Fruit fly (Drosophila melanogaster) whole organism, embryonic: ENCODE measurements around the gene CG32147.
A peak's percentile ranks its signal among the peaks of the same experiment; 100 is the strongest.

Experiments
- CG10209 ChIP-seq: fragments of 200-800 bp; sonication (Bioruptor generic); optimal IDR thresholded peaks from 3 replicates; lab custom pipeline; 2017; ENCODE audit warnings: missing biosample characterization, mild to moderate bottlenecking, missing genetic modification characterization, missing genetic modification reagents
- CG17186 ChIP-seq: fragments of 200-800 bp; sonication (Bioruptor generic); optimal IDR thresholded peaks from 3 replicates; lab custom pipeline; 2017; ENCODE audit warnings: missing biosample characterization, missing genetic modification reagents, missing genetic modification characterization
- CG17359 ChIP-seq: fragments of 200-800 bp; sonication (Bioruptor generic); optimal IDR thresholded peaks from 3 replicates; lab custom pipeline; 2018; ENCODE audit warnings: missing biosample characterization, mild to moderate bottlenecking, missing genetic modification characterization, moderate library complexity
- CG17612 ChIP-seq: fragments of 200-800 bp; sonication (Bioruptor generic); IDR thresholded peaks from 2 replicates; pipeline ENCODE4 v1.3.6; 2022; ENCODE audit warnings: missing biosample characterization, missing genetic modification characterization
- CG18262 ChIP-seq: fragments of 200-800 bp; optimal IDR thresholded peaks from 3 replicates; lab custom pipeline; 2019; ENCODE audit warnings: missing biosample characterization, mild to moderate bottlenecking, missing genetic modification characterization, moderate library complexity
- CG2129 ChIP-seq: fragments of 200-800 bp; sonication (Bioruptor generic); IDR thresholded peaks from 2 replicates; pipeline ENCODE4 v1.3.6; 2022; ENCODE audit warnings: missing biosample characterization, missing genetic modification characterization; ENCODE audit not compliant: partially characterized antibody
- CG30020 ChIP-seq: fragments of 200-800 bp; optimal IDR thresholded peaks from 2 replicates; lab custom pipeline; 2019; ENCODE audit warnings: missing biosample characterization, mild to moderate bottlenecking, missing genetic modification characterization, moderate library complexity
- CG31441 ChIP-seq: fragments of 200-800 bp; sonication (Bioruptor generic); IDR thresholded peaks from 2 replicates; pipeline ENCODE4 v1.3.6; 2022; ENCODE audit warnings: missing biosample characterization, missing genetic modification characterization
- CG43689 ChIP-seq: fragments of 200-800 bp; sonication (Bioruptor generic); IDR thresholded peaks from 2 replicates; pipeline ENCODE4 v1.3.6; 2022; ENCODE audit warnings: missing biosample characterization, missing genetic modification characterization
- CG4617 ChIP-seq: fragments of 200-800 bp; sonication (Bioruptor generic); optimal IDR thresholded peaks from 3 replicates; lab custom pipeline; 2016; ENCODE audit warnings: missing biosample characterization, missing genetic modification characterization, borderline replicate concordance
- CG4820 ChIP-seq: fragments of 200-800 bp; sonication (Bioruptor generic); optimal IDR thresholded peaks from 3 replicates; lab custom pipeline; 2016; ENCODE audit warnings: missing biosample characterization, missing genetic modification characterization
- Dll ChIP-seq: fragments of 200-800 bp; sonication (Bioruptor generic); IDR thresholded peaks from 4 replicates; pipeline ENCODE4 v1.3.6; 2022; ENCODE audit warnings: missing biosample characterization, missing genetic modification characterization; ENCODE audit not compliant: partially characterized antibody
- Doc3 ChIP-seq: fragments of 200-800 bp; sonication (Bioruptor generic); IDR thresholded peaks from 3 replicates; pipeline ENCODE4 v1.3.6; 2022; ENCODE audit warnings: missing biosample characterization, missing genetic modification characterization; ENCODE audit not compliant: partially characterized antibody
- E2f2 ChIP-seq: fragments of 200-800 bp; sonication (Bioruptor generic); IDR thresholded peaks from 2 replicates; pipeline ENCODE4 v1.3.6; 2022; ENCODE audit warnings: missing biosample characterization, missing genetic modification characterization
- Eip74EF ChIP-seq, 2 experiments: fragments of 200-800 bp in 1 of 2; fragments of >200 bp in 1 of 2; sonication (Bioruptor generic) in 1 of 2; optimal IDR thresholded peaks; 2 replicates each; lab custom pipeline; 2017 to 2019; ENCODE audit warnings: missing biosample characterization in 2 of 2, missing genetic modification characterization in 2 of 2, mild to moderate bottlenecking in 1 of 2, moderate library complexity in 1 of 2
- Ets65A ChIP-seq: fragments of 200-800 bp; sonication (Bioruptor generic); peaks from one replicate; lab custom pipeline; 2016; ENCODE audit warnings: missing biosample characterization, missing genetic modification characterization
- Ets97D ChIP-seq: fragments of 200-800 bp; sonication (Bioruptor generic); optimal IDR thresholded peaks from 3 replicates; lab custom pipeline; 2016; ENCODE audit warnings: missing biosample characterization, missing genetic modification characterization
- GATAe ChIP-seq: fragments of 200-800 bp; sonication (Bioruptor generic); conservative IDR thresholded peaks from 2 replicates; pipeline ENCODE4 v1.3.6; 2022; ENCODE audit warnings: missing biosample characterization, missing genetic modification characterization
- Gug ChIP-seq: fragments of 200-800 bp; sonication (Bioruptor generic); IDR thresholded peaks from 4 replicates; pipeline ENCODE4 v1.3.6; 2022; ENCODE audit warnings: missing biosample characterization, missing genetic modification characterization
- HLH4C ChIP-seq: fragments of 200-800 bp; sonication (Bioruptor generic); IDR thresholded peaks from 3 replicates; pipeline ENCODE4 v1.3.6; 2022; ENCODE audit warnings: missing biosample characterization, missing genetic modification characterization; ENCODE audit not compliant: partially characterized antibody
- Hmr ChIP-seq: fragments of 200-800 bp; sonication (Bioruptor generic); optimal IDR thresholded peaks from 3 replicates; lab custom pipeline; 2017; ENCODE audit warnings: mild to moderate bottlenecking, missing biosample characterization, missing genetic modification reagents, missing genetic modification characterization
- MESR4 ChIP-seq: fragments of 200-800 bp; sonication (Bioruptor generic); optimal IDR thresholded peaks from 2 replicates; lab custom pipeline; 2018; ENCODE audit warnings: missing biosample characterization, mild to moderate bottlenecking, missing genetic modification characterization, moderate library complexity
- Mrtf ChIP-seq: fragments of 200-800 bp; sonication (Bioruptor generic); IDR thresholded peaks from 3 replicates; pipeline ENCODE4 v1.3.6; 2022; ENCODE audit warnings: missing biosample characterization, missing genetic modification characterization
- Neu2 ChIP-seq: fragments of 200-800 bp; sonication (Bioruptor generic); optimal IDR thresholded peaks from 3 replicates; lab custom pipeline; 2016; ENCODE audit warnings: missing biosample characterization, missing genetic modification characterization, borderline replicate concordance
- Nf-YB ChIP-seq: fragments of 200-800 bp; sonication (Bioruptor generic); optimal IDR thresholded peaks from 3 replicates; lab custom pipeline; 2019; ENCODE audit warnings: missing biosample characterization, mild to moderate bottlenecking, missing genetic modification characterization, moderate library complexity
- Sry-β ChIP-seq: fragments of 200-800 bp; sonication (Bioruptor generic); optimal IDR thresholded peaks from 2 replicates; lab custom pipeline; 2018; ENCODE audit warnings: missing biosample characterization, mild to moderate bottlenecking, missing genetic modification characterization, moderate library complexity
- amos ChIP-seq: fragments of 200-800 bp; sonication (Bioruptor generic); IDR thresholded peaks from 2 replicates; pipeline ENCODE4 v1.3.6; 2022; ENCODE audit warnings: missing biosample characterization, missing genetic modification characterization; ENCODE audit not compliant: partially characterized antibody
- cg ChIP-seq: fragments of 200-800 bp; sonication (Bioruptor generic); optimal IDR thresholded peaks from 3 replicates; lab custom pipeline; 2019; ENCODE audit warnings: missing biosample characterization, mild to moderate bottlenecking, missing genetic modification characterization, moderate library complexity
- croc ChIP-seq: fragments of 200-800 bp; sonication (Bioruptor generic); conservative IDR thresholded peaks from 3 replicates; pipeline ENCODE4 v1.3.6; 2022; ENCODE audit warnings: missing biosample characterization, missing genetic modification characterization
- dm ChIP-seq: fragments of 200-800 bp; sonication (Bioruptor generic); optimal IDR thresholded peaks from 3 replicates; lab custom pipeline; 2016; ENCODE audit warnings: missing biosample characterization, missing genetic modification characterization
- fru ChIP-seq: fragments of >200 bp; optimal IDR thresholded peaks from 2 replicates; lab custom pipeline; 2017
- jigr1 ChIP-seq: fragments of 200-800 bp; sonication (Bioruptor generic); IDR thresholded peaks from 3 replicates; pipeline ENCODE4 v1.3.6; 2022; ENCODE audit warnings: missing biosample characterization, missing genetic modification characterization
- kah ChIP-seq: fragments of 200-800 bp; sonication (Bioruptor generic); optimal IDR thresholded peaks from 2 replicates; lab custom pipeline; 2018; ENCODE audit warnings: missing biosample characterization, mild to moderate bottlenecking, missing genetic modification characterization
- lab ChIP-seq: fragments of 200-800 bp; sonication (Bioruptor generic); optimal IDR thresholded peaks from 3 replicates; lab custom pipeline; 2017; ENCODE audit warnings: missing biosample characterization, missing genetic modification characterization, mild to moderate bottlenecking, moderate library complexity, missing genetic modification reagents
- nerfin-2 ChIP-seq: fragments of 200-800 bp; sonication (Bioruptor generic); IDR thresholded peaks from 2 replicates; pipeline ENCODE4 v1.3.6; 2022; ENCODE audit warnings: missing biosample characterization, missing genetic modification characterization; ENCODE audit not compliant: partially characterized antibody
- phol ChIP-seq: fragments of 200-800 bp; sonication (Bioruptor generic); optimal IDR thresholded peaks from 3 replicates; lab custom pipeline; 2018; ENCODE audit warnings: missing biosample characterization, mild to moderate bottlenecking, missing genetic modification characterization, moderate library complexity
- prd ChIP-seq, 3 experiments: fragments of >200 bp in 2 of 3; fragments of 200-800 bp in 1 of 3; sonication (Bioruptor generic) in 1 of 3; optimal IDR thresholded peaks in 2 of 3; IDR thresholded peaks in 1 of 3; 2 replicates in 2 of 3; 3 replicates in 1 of 3; pipeline versions ENCODE4 v1.3.6 to Lab custom; 2017 to 2022; ENCODE audit warnings: missing biosample characterization in 1 of 3, missing genetic modification characterization in 1 of 3
- pzg ChIP-seq: fragments of 200-800 bp; sonication (Bioruptor generic); optimal IDR thresholded peaks from 3 replicates; lab custom pipeline; 2018; ENCODE audit warnings: missing biosample characterization, mild to moderate bottlenecking, missing genetic modification characterization, moderate library complexity
- unc-4 ChIP-seq: fragments of 200-800 bp; sonication (Bioruptor generic); IDR thresholded peaks from 2 replicates; pipeline ENCODE4 v1.3.6; 2022; ENCODE audit warnings: missing biosample characterization, missing genetic modification characterization; ENCODE audit not compliant: partially characterized antibody
- usp ChIP-seq: fragments of >200 bp; optimal IDR thresholded peaks from 2 replicates; lab custom pipeline; 2017; ENCODE audit warnings: missing biosample characterization, missing genetic modification characterization

Gene CG32147

DNA sequence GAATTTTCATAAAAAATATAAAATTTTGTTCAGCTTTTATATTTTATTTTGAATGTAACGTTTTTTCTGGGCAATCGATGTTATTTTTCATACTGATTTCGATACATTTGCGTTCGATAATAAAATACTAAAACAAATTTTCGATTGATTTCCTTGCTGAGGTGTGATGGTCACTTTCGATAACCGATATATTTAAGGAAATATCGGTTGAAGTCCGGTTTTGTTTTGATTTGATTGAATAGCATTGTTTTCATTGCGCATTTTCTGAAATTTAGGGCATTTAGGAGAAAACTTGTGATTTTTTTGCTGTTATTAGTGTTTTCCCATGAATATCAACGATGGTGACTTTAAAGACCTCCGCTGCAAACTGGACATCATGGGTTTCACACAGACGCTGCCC, 27.3 kb downstream of the CG32147 start, which contains the start of gene Cep135 (continued):
- TF ChIP-seq lab = no peak
- peak; percentile 24 for TF ChIP-seq CG30020 (tag; lab: Kevin White, UChicago)
- peak; percentile 48 for TF ChIP-seq CG2129 (GFP tag; lab: Robert Waterston, UW)
- TF ChIP-seq unc-4 (GFP tag; lab: Robert Waterston, UW) = peak; percentile 80
- no peak for TF ChIP-seq Gug (GFP tag; lab: Robert Waterston, UW)
- TF ChIP-seq nerfin-2 (GFP tag; lab: Robert Waterston, UW) = peak; percentile 92
- peak; percentile 92 for TF ChIP-seq Dll (GFP tag; lab: Robert Waterston, UW)
- TF ChIP-seq pzg (GFP tag; lab: Kevin White, UChicago) = peak; percentile 71
- TF ChIP-seq GATAe (GFP tag; lab: Robert Waterston, UW) = no peak
- TF ChIP-seq amos (GFP tag; lab: Robert Waterston, UW) = peak; percentile 80; the same call in 1 of the 2 replicates
- peak; percentile 85 for TF ChIP-seq E2f2 (GFP tag; lab: Robert Waterston, UW)
- peak; percentile 23 for TF ChIP-seq Ets97D (GFP tag; lab: Kevin White, UChicago)
- no peak for TF ChIP-seq fru (lab: Kevin White, UChicago)
- TF ChIP-seq usp (GFP tag; lab: Kevin White, UChicago) = no peak
- TF ChIP-seq Hmr (GFP tag; lab: Kevin White, UChicago) = no peak

- TF ChIP-seq CG10209 (no peak), CG31441 (GFP tag; lab: Robert Waterston, UW) (no peak), Neu2 (GFP tag; lab: Kevin White, UChicago) (no peak), CG17359 (tag; lab: Kevin White, UChicago) (no peak), Nf-YB (GFP tag; lab: Kevin White, UChicago) (no peak), dm (no peak), kah (GFP tag; lab: Kevin White, UChicago) (no peak), CG43689 (GFP tag; lab: Robert Waterston, UW) (no peak), CG4617 (no peak), CG4820 (GFP tag; lab: Kevin White, UChicago) (no peak), HLH4C (GFP tag; lab: Robert Waterston, UW) (no peak), cg (GFP tag; lab: Kevin White, UChicago) (no peak), CG2129 (GFP tag; lab: Robert Waterston, UW) (no peak), jigr1 (GFP tag; lab: Robert Waterston, UW) (no peak), Doc3 (GFP tag; lab: Robert Waterston, UW) (no peak), prd (optimal IDR thresholded peaks at IDR 0.05; lab: Kevin White, UChicago) (no peak), prd (GFP tag; IDR thresholded peaks at IDR 0.05; lab: Robert Waterston, UW) (no peak), Hmr (GFP tag; lab: Kevin White, UChicago) (no peak), phol (tag; lab: Kevin White, UChicago) (no peak), Eip74EF (GFP tag; optimal IDR thresholded peaks at IDR 0.05; lab: Kevin White, UChicago) (no peak), CG17186 (no peak)
These were observed 30.6 kb downstream of the CG32147 start, which contains the start of gene CG13458 for dm6 chr3L:15113257-15113656. Gene CG13458 (plus strand): TSS chr3L:15113557.

- TF ChIP-seq MESR4 (GFP tag; lab: Kevin White, UChicago) (no peak), CG18262 (peak; percentile 12), Mrtf (GFP tag; lab: Robert Waterston, UW) (no peak), Sry-β (GFP tag; lab: Kevin White, UChicago) (peak; percentile 68), croc (GFP tag; lab: Robert Waterston, UW) (no peak), CG17612 (GFP tag; lab: Robert Waterston, UW) (no peak), Ets65A (GFP tag; lab: Kevin White, UChicago) (peak; percentile 20)
- TF ChIP-seq, all 482 proteins: peak for 3
These were observed 34.9 kb downstream of the CG32147 start for dm6 chr3L:15108948-15109347.
